Fruit fly (Drosophila melanogaster) whole organism, embryonic: ENCODE measurements around the gene Pde9.
A peak's percentile ranks its signal among the peaks of the same experiment; 100 is the strongest.

ENCODE experiments used
- CG10979 ChIP-seq: fragments of 200-800 bp; sonication (Bioruptor generic); optimal IDR thresholded peaks from 2 replicates; lab custom pipeline; 2018; ENCODE audit warnings: missing biosample characterization, mild to moderate bottlenecking, missing genetic modification characterization, moderate library complexity
- CG11696 ChIP-seq: fragments of 200-800 bp; sonication (Bioruptor generic); IDR thresholded peaks from 2 replicates; pipeline ENCODE4 v1.3.6; 2022; ENCODE audit warnings: missing biosample characterization, missing genetic modification characterization
- CG13775 ChIP-seq: fragments of 200-800 bp; sonication (Bioruptor generic); optimal IDR thresholded peaks from 3 replicates; lab custom pipeline; 2017; ENCODE audit warnings: missing biosample characterization, mild to moderate bottlenecking, missing genetic modification characterization
- CG14441 ChIP-seq: fragments of 200-800 bp; sonication (Bioruptor generic); IDR thresholded peaks from 2 replicates; pipeline ENCODE4 v1.3.6; 2022; ENCODE audit warnings: missing biosample characterization, missing genetic modification characterization
- CG17328 ChIP-seq: fragments of 200-800 bp; sonication (Bioruptor generic); IDR thresholded peaks from 2 replicates; pipeline ENCODE4 v1.3.6; 2022; ENCODE audit warnings: missing biosample characterization, missing genetic modification characterization
- CG1792 ChIP-seq: fragments of 200-800 bp; sonication (Bioruptor generic); optimal IDR thresholded peaks from 2 replicates; lab custom pipeline; 2016; ENCODE audit warnings: missing biosample characterization, missing genetic modification characterization
- CG18011 ChIP-seq: fragments of 200-800 bp; sonication (Bioruptor generic); optimal IDR thresholded peaks from 2 replicates; lab custom pipeline; 2017; ENCODE audit warnings: missing biosample characterization, missing genetic modification characterization, mild to moderate bottlenecking, moderate library complexity, missing genotype
- CG18262 ChIP-seq: fragments of 200-800 bp; optimal IDR thresholded peaks from 3 replicates; lab custom pipeline; 2019; ENCODE audit warnings: missing biosample characterization, mild to moderate bottlenecking, missing genetic modification characterization, moderate library complexity
- CG2120 ChIP-seq: fragments of 200-800 bp; sonication (Bioruptor generic); optimal IDR thresholded peaks from 3 replicates; lab custom pipeline; 2016; ENCODE audit warnings: missing biosample characterization, missing genetic modification characterization
- CG3163 ChIP-seq: fragments of 200-800 bp; sonication (Bioruptor generic); optimal IDR thresholded peaks from 3 replicates; lab custom pipeline; 2016; ENCODE audit warnings: missing biosample characterization, missing genetic modification characterization
- CG3847 ChIP-seq: fragments of 200-800 bp; sonication (Bioruptor generic); IDR thresholded peaks from 2 replicates; pipeline ENCODE4 v1.3.6; 2022; ENCODE audit warnings: missing biosample characterization, missing genetic modification characterization
- CG3995 ChIP-seq: fragments of 200-800 bp; sonication (Bioruptor generic); optimal IDR thresholded peaks from 3 replicates; lab custom pipeline; 2016; ENCODE audit warnings: missing biosample characterization, missing genetic modification characterization
- CG4328 ChIP-seq: fragments of 200-800 bp; sonication (Bioruptor generic); optimal IDR thresholded peaks from 3 replicates; lab custom pipeline; 2017; ENCODE audit warnings: missing biosample characterization, missing genetic modification reagents, missing genetic modification characterization
- CG6854 ChIP-seq: fragments of 200-800 bp; sonication (Bioruptor generic); optimal IDR thresholded peaks from 3 replicates; lab custom pipeline; 2017; ENCODE audit warnings: missing biosample characterization, mild to moderate bottlenecking, missing genetic modification characterization
- CG7556 ChIP-seq: fragments of 200-800 bp; sonication (Bioruptor generic); optimal IDR thresholded peaks from 2 replicates; lab custom pipeline; 2017; ENCODE audit warnings: missing biosample characterization, mild to moderate bottlenecking, missing genetic modification characterization
- CG8281 ChIP-seq: fragments of 200-800 bp; sonication (Bioruptor generic); optimal IDR thresholded peaks from 2 replicates; lab custom pipeline; 2018; ENCODE audit warnings: missing biosample characterization, mild to moderate bottlenecking, missing genetic modification characterization, moderate library complexity
- CG9437 ChIP-seq: fragments of 200-800 bp; sonication (Bioruptor generic); optimal IDR thresholded peaks from 2 replicates; lab custom pipeline; 2018; ENCODE audit warnings: missing biosample characterization, mild to moderate bottlenecking, missing genetic modification characterization
- Dp ChIP-seq: fragments of 200-800 bp; sonication (Bioruptor generic); optimal IDR thresholded peaks from 2 replicates; lab custom pipeline; 2018; ENCODE audit warnings: missing biosample characterization, mild to moderate bottlenecking, missing genetic modification characterization, moderate library complexity
- Drgx ChIP-seq: fragments of 200-800 bp; sonication (Bioruptor generic); IDR thresholded peaks from 2 replicates; pipeline ENCODE4 v1.3.6; 2022; ENCODE audit warnings: missing biosample characterization, missing genetic modification characterization
- Eip74EF ChIP-seq, 2 experiments: fragments of 200-800 bp in 1 of 2; fragments of >200 bp in 1 of 2; sonication (Bioruptor generic) in 1 of 2; optimal IDR thresholded peaks; 2 replicates each; lab custom pipeline; 2017 to 2019; ENCODE audit warnings: missing biosample characterization in 2 of 2, missing genetic modification characterization in 2 of 2, mild to moderate bottlenecking in 1 of 2, moderate library complexity in 1 of 2
- Fer1 ChIP-seq: fragments of 200-800 bp; sonication (Bioruptor generic); optimal IDR thresholded peaks from 2 replicates; lab custom pipeline; 2017; ENCODE audit warnings: missing biosample characterization, mild to moderate bottlenecking, missing genetic modification characterization
- H15 ChIP-seq: fragments of 200-800 bp; sonication (Bioruptor generic); IDR thresholded peaks from 3 replicates; pipeline ENCODE4 v1.3.6; 2022; ENCODE audit warnings: missing biosample characterization, missing genetic modification characterization
- Kr ChIP-seq: fragments of 200-800 bp; sonication (Bioruptor generic); optimal IDR thresholded peaks from 2 replicates; lab custom pipeline; 2017; ENCODE audit warnings: missing biosample characterization, mild to moderate bottlenecking, missing genetic modification characterization
- Lpt ChIP-seq: fragments of >200 bp; optimal IDR thresholded peaks from 2 replicates; lab custom pipeline; 2018; ENCODE audit warnings: missing biosample characterization, missing genetic modification characterization
- Med ChIP-seq: fragments of 200-800 bp; sonication (Bioruptor generic); peaks from one replicate; lab custom pipeline; 2016; ENCODE audit warnings: missing biosample characterization, missing genetic modification characterization, mild to moderate bottlenecking, inconsistent platforms, moderate library complexity
- Nf-YA ChIP-seq: fragments of 200-800 bp; sonication (Bioruptor generic); IDR thresholded peaks from 2 replicates; pipeline ENCODE4 v1.3.6; 2022; ENCODE audit warnings: missing biosample characterization, missing genetic modification characterization
- Tbp ChIP-seq: fragments of >200 bp; optimal IDR thresholded peaks from 2 replicates; lab custom pipeline; 2018; ENCODE audit warnings: missing biosample characterization, missing genetic modification characterization
- bsh ChIP-seq, 2 experiments: fragments of 200-800 bp; sonication (Bioruptor generic); optimal IDR thresholded peaks; 2 replicates each; lab custom pipeline; 2017 to 2018; ENCODE audit warnings: mild to moderate bottlenecking in 2 of 2, missing biosample characterization in 2 of 2, missing genetic modification characterization in 2 of 2, moderate library complexity in 1 of 2
- btn ChIP-seq: fragments of 200-800 bp; sonication (Bioruptor generic); optimal IDR thresholded peaks from 2 replicates; lab custom pipeline; 2016; ENCODE audit warnings: missing biosample characterization, missing genetic modification characterization
- cad ChIP-seq: fragments of >200 bp; optimal IDR thresholded peaks from 2 replicates; lab custom pipeline; 2017; ENCODE audit warnings: missing biosample characterization, missing genetic modification characterization
- chif ChIP-seq, 2 experiments: fragments of 200-800 bp; sonication (Bioruptor generic); optimal IDR thresholded peaks; 3 replicates each; lab custom pipeline; 2016; ENCODE audit warnings: missing biosample characterization in 2 of 2, missing genetic modification characterization in 2 of 2
- chn ChIP-seq: fragments of 200-800 bp; sonication (Bioruptor generic); optimal IDR thresholded peaks from 2 replicates; lab custom pipeline; 2016; ENCODE audit warnings: missing biosample characterization, missing genetic modification characterization
- da ChIP-seq: fragments of 200-800 bp; sonication (Bioruptor generic); optimal IDR thresholded peaks from 2 replicates; lab custom pipeline; 2016; ENCODE audit warnings: missing biosample characterization, missing genetic modification characterization
- emc ChIP-seq: fragments of 200-800 bp; sonication (Bioruptor generic); optimal IDR thresholded peaks from 2 replicates; lab custom pipeline; 2016; ENCODE audit warnings: missing biosample characterization, missing genetic modification characterization
- eve ChIP-seq, 2 experiments: fragments of >200 bp; optimal IDR thresholded peaks; 2 replicates each; lab custom pipeline; 2017; ENCODE audit warnings: missing biosample characterization in 2 of 2, missing genetic modification characterization in 2 of 2
- ewg ChIP-seq: fragments of 200-800 bp; sonication (Bioruptor generic); optimal IDR thresholded peaks from 3 replicates; lab custom pipeline; 2017; ENCODE audit warnings: mild to moderate bottlenecking, missing biosample characterization, missing genetic modification reagents, missing genetic modification characterization
- exex ChIP-seq: fragments of 200-800 bp; sonication (Bioruptor generic); optimal IDR thresholded peaks from 4 replicates; lab custom pipeline; 2018; ENCODE audit warnings: missing biosample characterization, mild to moderate bottlenecking, missing genetic modification characterization, moderate library complexity
- fd96Cb ChIP-seq: fragments of 200-800 bp; sonication (Bioruptor generic); optimal IDR thresholded peaks from 2 replicates; lab custom pipeline; 2018; ENCODE audit warnings: missing biosample characterization, mild to moderate bottlenecking, missing genetic modification characterization, moderate library complexity
- her ChIP-seq: fragments of 200-800 bp; sonication (Bioruptor generic); optimal IDR thresholded peaks from 2 replicates; lab custom pipeline; 2016; ENCODE audit warnings: missing biosample characterization, missing genetic modification characterization
- lab ChIP-seq: fragments of 200-800 bp; sonication (Bioruptor generic); optimal IDR thresholded peaks from 3 replicates; lab custom pipeline; 2017; ENCODE audit warnings: missing biosample characterization, missing genetic modification characterization, mild to moderate bottlenecking, moderate library complexity, missing genetic modification reagents
- mam ChIP-seq: fragments of 200-800 bp; sonication (Bioruptor generic); optimal IDR thresholded peaks from 3 replicates; lab custom pipeline; 2016; ENCODE audit warnings: missing biosample characterization, missing genetic modification characterization
- nau ChIP-seq: fragments of 200-800 bp; sonication (Bioruptor generic); optimal IDR thresholded peaks from 3 replicates; lab custom pipeline; 2017; ENCODE audit warnings: missing biosample characterization, mild to moderate bottlenecking, missing genetic modification characterization, missing genetic modification reagents
- onecut ChIP-seq: fragments of 200-800 bp; sonication (Bioruptor generic); IDR thresholded peaks from 2 replicates; pipeline ENCODE4 v1.3.6; 2022; ENCODE audit warnings: missing biosample characterization, missing genetic modification characterization
- pho ChIP-seq: fragments of 200-800 bp; sonication (Bioruptor generic); optimal IDR thresholded peaks from 2 replicates; lab custom pipeline; 2016; ENCODE audit warnings: missing biosample characterization, missing genetic modification characterization
- pros ChIP-seq: fragments of 200-800 bp; sonication (Bioruptor generic); optimal IDR thresholded peaks from 3 replicates; lab custom pipeline; 2019; ENCODE audit warnings: missing biosample characterization, mild to moderate bottlenecking, missing genetic modification characterization, moderate library complexity
- sens ChIP-seq: fragments of 200-800 bp; sonication (Bioruptor generic); peaks from one replicate; lab custom pipeline; 2016; ENCODE audit warnings: missing biosample characterization, missing genetic modification characterization
- so ChIP-seq: fragments of 200-800 bp; sonication (Bioruptor generic); IDR thresholded peaks from 3 replicates; pipeline ENCODE4 v1.3.6; 2022; ENCODE audit warnings: missing biosample characterization, missing genetic modification characterization
- tap ChIP-seq: fragments of 200-800 bp; optimal IDR thresholded peaks from 3 replicates; lab custom pipeline; 2019; ENCODE audit warnings: missing biosample characterization, mild to moderate bottlenecking, missing genetic modification characterization, moderate library complexity
- tll ChIP-seq, 2 experiments: fragments of 200-800 bp in 1 of 2; fragments of >200 bp in 1 of 2; sonication (Bioruptor generic) in 1 of 2; optimal IDR thresholded peaks; 2 replicates each; lab custom pipeline; 2017 to 2019; ENCODE audit warnings: missing biosample characterization in 2 of 2, missing genetic modification characterization in 2 of 2, mild to moderate bottlenecking in 1 of 2, moderate library complexity in 1 of 2
- unpg ChIP-seq: fragments of 200-800 bp; sonication (Bioruptor generic); optimal IDR thresholded peaks from 3 replicates; lab custom pipeline; 2018; ENCODE audit warnings: missing biosample characterization, mild to moderate bottlenecking, missing genetic modification characterization, moderate library complexity
- usp ChIP-seq: fragments of >200 bp; optimal IDR thresholded peaks from 2 replicates; lab custom pipeline; 2017; ENCODE audit warnings: missing biosample characterization, missing genetic modification characterization

Gene Pde9

dm6 chrX:12766286-12766685 is 130.8 kb downstream of the Pde9 start:
- TF ChIP-seq Fer1 (no peak), CG17328 (0 out of 2 replicates have a peak, but pooled peaks have one; percentile 24), CG3163 (GFP tag; lab: Kevin White, UChicago) (no peak), fd96Cb (tag; lab: Kevin White, UChicago) (peak; percentile 19), her (GFP tag; lab: Kevin White, UChicago) (no peak), cad (GFP tag; lab: Kevin White, UChicago) (no peak), CG11696 (GFP tag; lab: Robert Waterston, UW) (peak; percentile 88), CG7556 (GFP tag; lab: Kevin White, UChicago) (peak; percentile 10), CG18011 (no peak), nau (GFP tag; lab: Kevin White, UChicago) (no peak), CG9437 (peak; percentile 24), tap (tag; lab: Kevin White, UChicago) (no peak), sens (GFP tag; lab: Kevin White, UChicago) (peak; percentile 70), so (GFP tag; lab: Robert Waterston, UW) (0 out of 3 replicates have a peak, but pooled peaks have one; percentile 15), Drgx (GFP tag; lab: Robert Waterston, UW) (no peak; the same call in 1 of the 2 replicates), CG10979 (peak; percentile 9), CG13775 (peak; percentile 1), CG14441 (GFP tag; lab: Robert Waterston, UW) (no peak), CG3847 (GFP tag; lab: Robert Waterston, UW) (no peak), CG4328 (GFP tag; lab: Kevin White, UChicago) (no peak), Lpt (no peak), tll (GFP tag; optimal IDR thresholded peaks at IDR 0.05; lab: Kevin White, UChicago) (no peak), onecut (GFP tag; lab: Robert Waterston, UW) (peak; percentile 72), lab (GFP tag; lab: Kevin White, UChicago) (no peak), CG3995 (GFP tag; lab: Kevin White, UChicago) (no peak), chif (GFP tag; optimal IDR thresholded peaks at IDR 0.05; lab: Kevin White, UChicago) (peak in 1 of 2 experiments; percentile 23), unpg (peak; percentile 14), emc (GFP tag; lab: Kevin White, UChicago) (no peak), mam (GFP tag; lab: Kevin White, UChicago) (peak; percentile 6), pho (GFP tag; lab: Kevin White, UChicago) (no peak), btn (no peak), ewg (no peak), CG2120 (GFP tag; lab: Kevin White, UChicago) (peak; percentile 28), da (no peak), Tbp (no peak), Kr (no peak), Dp (GFP tag; lab: Kevin White, UChicago) (no peak), exex (tag; lab: Kevin White, UChicago) (no peak), Eip74EF (GFP tag; optimal IDR thresholded peaks at IDR 0.05; lab: Kevin White, UChicago) (no peak), chn (GFP tag; lab: Kevin White, UChicago) (no peak), Nf-YA (GFP tag; lab: Robert Waterston, UW) (no peak), pros (GFP tag; lab: Kevin White, UChicago) (no peak), eve (GFP tag; optimal IDR thresholded peaks at IDR 0.05; lab: Kevin White, UChicago) (peak in 1 of 2 experiments; percentile 59), Med (GFP tag; lab: Kevin White, UChicago) (peak; percentile 55), CG1792 (GFP tag; lab: Kevin White, UChicago) (no peak), CG6854 (GFP tag; lab: Kevin White, UChicago) (peak; percentile 26), CG8281 (tag; lab: Kevin White, UChicago) (no peak), CG18262 (tag; lab: Kevin White, UChicago) (peak; percentile 0), usp (GFP tag; lab: Kevin White, UChicago) (no peak), H15 (GFP tag; lab: Robert Waterston, UW) (no peak), bsh (GFP tag; optimal IDR thresholded peaks at IDR 0.05; lab: Kevin White, UChicago) (peak in 1 of 2 experiments; percentile 31)
